Worm (Caenorhabditis elegans): ENCODE data around the gene nlp-21.

- TF ChIP-seq flt-1 (GFP tag; IDR thresholded peaks at IDR 0.05) (no peak), tbx-37 (GFP tag; conservative IDR thresholded peaks at IDR 0.05) (no peak), ceh-36 (tag; optimal IDR thresholded peaks at IDR 0.05) (no peak), hnd-1 (tag; optimal IDR thresholded peaks at IDR 0.05) (no peak), ceh-13 (GFP tag; optimal IDR thresholded peaks at IDR 0.05) (no peak), aly-1 (tag; optimal IDR thresholded peaks at IDR 0.05) (no peak), ama-1 (optimal IDR thresholded peaks at IDR 0.05) (no peak), pes-1 (GFP tag; IDR thresholded peaks at IDR 0.05) (no peak), ets-7 (tag; optimal IDR thresholded peaks at IDR 0.05) (no peak), hmg-4 (GFP tag; optimal IDR thresholded peaks at IDR 0.05) (no peak), tra-4 (tag; optimal IDR thresholded peaks at IDR 0.05) (no peak), B0310.2 (tag; optimal IDR thresholded peaks at IDR 0.05) (no peak), hmbx-1 (tag; optimal IDR thresholded peaks at IDR 0.05) (no peak), F13C5.2 (tag; optimal IDR thresholded peaks at IDR 0.05) (no peak)
These were observed at the start of gene nlp-21 for ce11 chrIII:11393162-11393561.
